Fruit fly (Drosophila melanogaster) whole organism, embryonic: ENCODE data around the gene CG12290.

Source experiments
- Ada2b ChIP-seq: fragments of 200-800 bp; sonication (Bioruptor generic); IDR thresholded peaks from 2 replicates; pipeline ENCODE4 v1.3.6; 2022; ENCODE audit warnings: missing biosample characterization, missing genetic modification characterization
- Adf1 ChIP-seq: fragments of 200-800 bp; sonication (Bioruptor generic); IDR thresholded peaks from 2 replicates; pipeline ENCODE4 v1.3.6; 2022; ENCODE audit warnings: missing biosample characterization, missing genetic modification characterization
- CG10321 ChIP-seq: fragments of 200-800 bp; sonication (Bioruptor generic); IDR thresholded peaks from 2 replicates; pipeline ENCODE4 v1.3.6; 2022; ENCODE audit warnings: missing biosample characterization, missing genetic modification characterization
- CG10431 ChIP-seq: fragments of 200-800 bp; sonication (Bioruptor generic); optimal IDR thresholded peaks from 3 replicates; lab custom pipeline; 2018; ENCODE audit warnings: missing biosample characterization, mild to moderate bottlenecking, missing genetic modification characterization
- CG10462 ChIP-seq: fragments of 200-800 bp; sonication (Bioruptor generic); optimal IDR thresholded peaks from 2 replicates; lab custom pipeline; 2016; ENCODE audit warnings: missing biosample characterization, missing genetic modification characterization
- CG11093 ChIP-seq: fragments of 200-800 bp; sonication (Bioruptor generic); IDR thresholded peaks from 3 replicates; pipeline ENCODE4 v1.3.6; 2022; ENCODE audit warnings: missing biosample characterization, missing genetic modification characterization
- CG11560 ChIP-seq: fragments of 200-800 bp; sonication (Bioruptor generic); IDR thresholded peaks from 3 replicates; pipeline ENCODE4 v1.3.6; 2022; ENCODE audit warnings: missing biosample characterization, missing genetic modification characterization
- CG11695 ChIP-seq: fragments of 200-800 bp; sonication (Bioruptor generic); IDR thresholded peaks from 3 replicates; pipeline ENCODE4 v1.3.6; 2022; ENCODE audit warnings: missing biosample characterization, missing genetic modification characterization
- CG12659 ChIP-seq: fragments of 200-800 bp; sonication (Bioruptor generic); optimal IDR thresholded peaks from 3 replicates; lab custom pipeline; 2017; ENCODE audit warnings: mild to moderate bottlenecking, missing biosample characterization, missing genetic modification reagents, missing genetic modification characterization
- CG15011 ChIP-seq: fragments of 200-800 bp; sonication (Bioruptor generic); optimal IDR thresholded peaks from 3 replicates; lab custom pipeline; 2018; ENCODE audit warnings: missing biosample characterization, mild to moderate bottlenecking, missing genetic modification characterization
- CG15073 ChIP-seq: fragments of 200-800 bp; sonication (Bioruptor generic); optimal IDR thresholded peaks from 2 replicates; lab custom pipeline; 2016; ENCODE audit warnings: missing biosample characterization, missing genetic modification characterization
- CG16813 ChIP-seq: fragments of 200-800 bp; sonication (Bioruptor generic); IDR thresholded peaks from 3 replicates; pipeline ENCODE4 v1.3.6; 2022; ENCODE audit warnings: missing biosample characterization, missing genetic modification characterization; ENCODE audit not compliant: partially characterized antibody
- CG17568 ChIP-seq: fragments of 200-800 bp; sonication (Bioruptor generic); optimal IDR thresholded peaks from 2 replicates; lab custom pipeline; 2018; ENCODE audit warnings: missing biosample characterization, mild to moderate bottlenecking, missing genetic modification characterization, moderate library complexity
- CG18262 ChIP-seq: fragments of 200-800 bp; optimal IDR thresholded peaks from 3 replicates; lab custom pipeline; 2019; ENCODE audit warnings: missing biosample characterization, mild to moderate bottlenecking, missing genetic modification characterization, moderate library complexity
- CG18599 ChIP-seq: fragments of 200-800 bp; sonication (Bioruptor generic); optimal IDR thresholded peaks from 3 replicates; lab custom pipeline; 2017; ENCODE audit warnings: missing biosample characterization, missing genetic modification characterization, mild to moderate bottlenecking, moderate library complexity, missing genetic modification reagents
- CG2678 ChIP-seq: fragments of 200-800 bp; sonication (Bioruptor generic); optimal IDR thresholded peaks from 3 replicates; lab custom pipeline; 2019; ENCODE audit warnings: missing biosample characterization, mild to moderate bottlenecking, missing genetic modification characterization, moderate library complexity
- CG4707 ChIP-seq: fragments of 200-800 bp; sonication (Bioruptor generic); optimal IDR thresholded peaks from 2 replicates; lab custom pipeline; 2018; ENCODE audit warnings: missing biosample characterization, mild to moderate bottlenecking, missing genetic modification characterization, moderate library complexity
- CG8359 ChIP-seq: fragments of 200-800 bp; sonication (Bioruptor generic); optimal IDR thresholded peaks from 2 replicates; lab custom pipeline; 2017; ENCODE audit warnings: missing biosample characterization, mild to moderate bottlenecking, missing genetic modification characterization, borderline replicate concordance
- E2f2 ChIP-seq: fragments of 200-800 bp; sonication (Bioruptor generic); IDR thresholded peaks from 2 replicates; pipeline ENCODE4 v1.3.6; 2022; ENCODE audit warnings: missing biosample characterization, missing genetic modification characterization
- ERR ChIP-seq: fragments of 200-800 bp; sonication (Bioruptor generic); optimal IDR thresholded peaks from 2 replicates; lab custom pipeline; 2016; ENCODE audit warnings: missing biosample characterization, missing genetic modification characterization
- HHEX ChIP-seq: fragments of 200-800 bp; sonication (Bioruptor generic); optimal IDR thresholded peaks from 3 replicates; lab custom pipeline; 2017; ENCODE audit warnings: missing biosample characterization, mild to moderate bottlenecking, missing genetic modification characterization, missing genetic modification reagents
- Hand ChIP-seq: fragments of 200-800 bp; sonication (Bioruptor generic); optimal IDR thresholded peaks from 2 replicates; lab custom pipeline; 2017; ENCODE audit warnings: mild to moderate bottlenecking, missing biosample characterization, missing genetic modification reagents, missing genetic modification characterization
- Lim3 ChIP-seq: fragments of 200-800 bp; sonication (Bioruptor generic); IDR thresholded peaks from 2 replicates; pipeline ENCODE4 v1.3.6; 2022; ENCODE audit warnings: missing biosample characterization, missing genetic modification characterization
- MESR4 ChIP-seq: fragments of 200-800 bp; sonication (Bioruptor generic); optimal IDR thresholded peaks from 2 replicates; lab custom pipeline; 2018; ENCODE audit warnings: missing biosample characterization, mild to moderate bottlenecking, missing genetic modification characterization, moderate library complexity
- Neu2 ChIP-seq: fragments of 200-800 bp; sonication (Bioruptor generic); optimal IDR thresholded peaks from 3 replicates; lab custom pipeline; 2016; ENCODE audit warnings: missing biosample characterization, missing genetic modification characterization, borderline replicate concordance
- Nf-YA ChIP-seq: fragments of 200-800 bp; sonication (Bioruptor generic); IDR thresholded peaks from 2 replicates; pipeline ENCODE4 v1.3.6; 2022; ENCODE audit warnings: missing biosample characterization, missing genetic modification characterization
- Nf-YB ChIP-seq: fragments of 200-800 bp; sonication (Bioruptor generic); optimal IDR thresholded peaks from 3 replicates; lab custom pipeline; 2019; ENCODE audit warnings: missing biosample characterization, mild to moderate bottlenecking, missing genetic modification characterization, moderate library complexity
- TFAM ChIP-seq: fragments of 200-800 bp; sonication (Bioruptor generic); optimal IDR thresholded peaks from 2 replicates; lab custom pipeline; 2017; ENCODE audit warnings: missing biosample characterization, missing genetic modification characterization, inconsistent platforms
- Vsx1 ChIP-seq: fragments of 200-800 bp; sonication (Bioruptor generic); optimal IDR thresholded peaks from 2 replicates; lab custom pipeline; 2017; ENCODE audit warnings: missing biosample characterization, mild to moderate bottlenecking, missing genetic modification characterization, missing genetic modification reagents
- YL-1 ChIP-seq: fragments of 200-800 bp; sonication (Bioruptor generic); optimal IDR thresholded peaks from 3 replicates; lab custom pipeline; 2017; ENCODE audit warnings: missing biosample characterization, mild to moderate bottlenecking, missing genetic modification characterization
- amos ChIP-seq: fragments of 200-800 bp; sonication (Bioruptor generic); IDR thresholded peaks from 2 replicates; pipeline ENCODE4 v1.3.6; 2022; ENCODE audit warnings: missing biosample characterization, missing genetic modification characterization; ENCODE audit not compliant: partially characterized antibody
- bcd ChIP-seq: fragments of 200-800 bp; sonication (Bioruptor generic); optimal IDR thresholded peaks from 2 replicates; lab custom pipeline; 2017; ENCODE audit warnings: missing biosample characterization, mild to moderate bottlenecking, missing genetic modification characterization
- bowl ChIP-seq: fragments of 200-800 bp; sonication (Bioruptor generic); IDR thresholded peaks from 2 replicates; pipeline ENCODE4 v1.3.6; 2022; ENCODE audit warnings: missing biosample characterization, missing genetic modification characterization
- chinmo ChIP-seq: fragments of 200-800 bp; sonication (Bioruptor generic); IDR thresholded peaks from 4 replicates; pipeline ENCODE4 v1.3.6; 2022; ENCODE audit warnings: missing biosample characterization, missing genetic modification characterization; ENCODE audit not compliant: partially characterized antibody
- corto ChIP-seq: fragments of 200-800 bp; sonication (Bioruptor generic); optimal IDR thresholded peaks from 2 replicates; lab custom pipeline; 2016; ENCODE audit warnings: missing biosample characterization, mild to moderate bottlenecking, missing genetic modification characterization, moderate library complexity
- da ChIP-seq: fragments of 200-800 bp; sonication (Bioruptor generic); optimal IDR thresholded peaks from 2 replicates; lab custom pipeline; 2016; ENCODE audit warnings: missing biosample characterization, missing genetic modification characterization
- dm ChIP-seq: fragments of 200-800 bp; sonication (Bioruptor generic); optimal IDR thresholded peaks from 3 replicates; lab custom pipeline; 2016; ENCODE audit warnings: missing biosample characterization, missing genetic modification characterization
- dmrt99B ChIP-seq: fragments of 200-800 bp; sonication (Bioruptor generic); optimal IDR thresholded peaks from 2 replicates; lab custom pipeline; 2018; ENCODE audit warnings: missing biosample characterization, mild to moderate bottlenecking, missing genetic modification characterization, moderate library complexity
- emc ChIP-seq: fragments of 200-800 bp; sonication (Bioruptor generic); optimal IDR thresholded peaks from 2 replicates; lab custom pipeline; 2016; ENCODE audit warnings: missing biosample characterization, missing genetic modification characterization
- exex ChIP-seq: fragments of 200-800 bp; sonication (Bioruptor generic); optimal IDR thresholded peaks from 4 replicates; lab custom pipeline; 2018; ENCODE audit warnings: missing biosample characterization, mild to moderate bottlenecking, missing genetic modification characterization, moderate library complexity
- gce ChIP-seq: fragments of 200-800 bp; sonication (Bioruptor generic); IDR thresholded peaks from 3 replicates; pipeline ENCODE4 v1.3.6; 2022; ENCODE audit warnings: missing biosample characterization, missing genetic modification characterization
- h ChIP-seq: fragments of >200 bp; optimal IDR thresholded peaks from 2 replicates; lab custom pipeline; 2017
- ind ChIP-seq: fragments of 200-800 bp; sonication (Bioruptor generic); optimal IDR thresholded peaks from 3 replicates; lab custom pipeline; 2016; ENCODE audit warnings: missing biosample characterization, missing genetic modification characterization
- inv ChIP-seq: fragments of 200-800 bp; sonication (Bioruptor generic); IDR thresholded peaks from 2 replicates; pipeline ENCODE4 v1.3.6; 2022; ENCODE audit warnings: missing biosample characterization, missing genetic modification characterization; ENCODE audit not compliant: partially characterized antibody
- jing ChIP-seq: fragments of 200-800 bp; sonication (Bioruptor generic); optimal IDR thresholded peaks from 2 replicates; lab custom pipeline; 2018; ENCODE audit warnings: missing biosample characterization, mild to moderate bottlenecking, missing genetic modification characterization
- odd ChIP-seq: fragments of 200-800 bp; sonication (Bioruptor generic); optimal IDR thresholded peaks from 2 replicates; lab custom pipeline; 2017; ENCODE audit warnings: missing biosample characterization, mild to moderate bottlenecking, missing genetic modification characterization
- pita ChIP-seq: fragments of 200-800 bp; sonication (Bioruptor generic); optimal IDR thresholded peaks from 2 replicates; lab custom pipeline; 2017; ENCODE audit warnings: missing biosample characterization, mild to moderate bottlenecking, missing genetic modification characterization
- zen2 ChIP-seq: fragments of 200-800 bp; sonication (Bioruptor generic); IDR thresholded peaks from 3 replicates; pipeline ENCODE4 v1.3.6; 2022; ENCODE audit warnings: missing biosample characterization, missing genetic modification characterization; ENCODE audit not compliant: partially characterized antibody
- zfh1 ChIP-seq: fragments of 200-800 bp; sonication (Bioruptor generic); IDR thresholded peaks from 3 replicates; pipeline ENCODE4 v1.3.6; 2022; ENCODE audit warnings: missing biosample characterization, missing genetic modification characterization

The CG12290 gene

dm6 chr3R:26261244-26261788 lies 31.3 kb downstream of the CG12290 start, which contains the start of gene Ald1 (continued):
- TF ChIP-seq da (GFP tag; lab: Kevin White, UChicago) (no peak), zfh1 (GFP tag; lab: Robert Waterston, UW) (0 out of 3 replicates have a peak, but pooled peaks have one; percentile 11), CG18262 (tag; lab: Kevin White, UChicago) (no peak), E2f2 (peak; percentile 95), CG10462 (GFP tag; lab: Kevin White, UChicago) (no peak), odd (GFP tag; lab: Kevin White, UChicago) (peak; percentile 42), YL-1 (GFP tag; lab: Kevin White, UChicago) (peak; percentile 71), bowl (peak; percentile 14; the same call in 1 of the 2 replicates), MESR4 (GFP tag; lab: Kevin White, UChicago) (peak; percentile 3), CG10431 (GFP tag; lab: Kevin White, UChicago) (no peak), emc (GFP tag; lab: Kevin White, UChicago) (no peak), CG15011 (no peak), CG11695 (GFP tag; lab: Robert Waterston, UW) (peak; percentile 26; the same call in 1 of the 3 replicates), CG17568 (no peak), CG8359 (no peak), exex (tag; lab: Kevin White, UChicago) (peak; percentile 50), Ada2b (GFP tag; lab: Robert Waterston, UW) (no peak), CG16813 (0 out of 3 replicates have a peak, but pooled peaks have one; percentile 33), bcd (GFP tag; lab: Kevin White, UChicago) (peak; percentile 2), corto (GFP tag; lab: Kevin White, UChicago) (peak; percentile 46), zen2 (GFP tag; lab: Robert Waterston, UW) (peak; percentile 48; the same call in 1 of the 3 replicates), gce (GFP tag; lab: Robert Waterston, UW) (peak; percentile 45; the same call in 1 of the 3 replicates), HHEX (GFP tag; lab: Kevin White, UChicago) (no peak), h (lab: Kevin White, UChicago) (no peak), CG10321 (GFP tag; lab: Robert Waterston, UW) (no peak), CG11560 (tag; lab: Robert Waterston, UW) (no peak), dm (no peak), chinmo (peak; percentile 97), amos (GFP tag; lab: Robert Waterston, UW) (peak; percentile 24; the same call in 1 of the 2 replicates), Adf1 (GFP tag; lab: Robert Waterston, UW) (peak; percentile 99), jing (GFP tag; lab: Kevin White, UChicago) (no peak), Nf-YB (no peak), inv (GFP tag; lab: Robert Waterston, UW) (no peak), Neu2 (GFP tag; lab: Kevin White, UChicago) (no peak), CG2678 (tag; lab: Kevin White, UChicago) (peak; percentile 38), CG11093 (GFP tag; lab: Robert Waterston, UW) (no peak), Vsx1 (GFP tag; lab: Kevin White, UChicago) (peak; percentile 77), Hand (GFP tag; lab: Kevin White, UChicago) (peak; percentile 51), CG18599 (peak; percentile 77), Lim3 (no peak), Nf-YA (no peak; the same call in 1 of the 2 replicates), ERR (GFP tag; lab: Kevin White, UChicago) (peak; percentile 100), ind (GFP tag; lab: Kevin White, UChicago) (no peak), CG12659 (GFP tag; lab: Kevin White, UChicago) (peak; percentile 13), dmrt99B (tag; lab: Kevin White, UChicago) (peak; percentile 4), CG4707 (GFP tag; lab: Kevin White, UChicago) (no peak), TFAM (GFP tag; lab: Kevin White, UChicago) (no peak), CG15073 (GFP tag; lab: Kevin White, UChicago) (no peak), pita (GFP tag; lab: Kevin White, UChicago) (peak; percentile 53)
